Worm (Caenorhabditis elegans) whole organism, L3 larva: Measurements from ENCODE around the gene nlp-9.

Experiments used
- aly-2 ChIP-seq: fragments of 150-350 bp; optimal IDR thresholded peaks from 2 replicates; lab custom pipeline; 2014; ENCODE audit warnings: missing biosample characterization, missing genetic modification characterization
- ama-1 ChIP-seq: fragments of 150-350 bp; optimal IDR thresholded peaks from 2 replicates; lab custom pipeline; 2018
- ceh-28 ChIP-seq: fragments of 150-350 bp; optimal IDR thresholded peaks from 2 replicates; lab custom pipeline; 2014; ENCODE audit warnings: missing biosample characterization, missing genetic modification reagents, missing genetic modification characterization
- ceh-9 ChIP-seq: sonication (generic microtip); optimal IDR thresholded peaks from 2 replicates; lab custom pipeline; 2018; ENCODE audit warnings: missing biosample characterization, missing genetic modification characterization
- daf-12 ChIP-seq: fragments of 150-350 bp; optimal IDR thresholded peaks from 2 replicates; lab custom pipeline; 2014; ENCODE audit warnings: missing biosample characterization, missing genetic modification reagents, missing genetic modification characterization
- egl-27 ChIP-seq: sonication (generic microtip); optimal IDR thresholded peaks from 4 replicates; lab custom pipeline; 2017; ENCODE audit warnings: missing biosample characterization, missing genetic modification reagents, missing genetic modification characterization
- fkh-2 ChIP-seq: fragments of 150-350 bp; optimal IDR thresholded peaks from 2 replicates; lab custom pipeline; 2014; ENCODE audit warnings: missing biosample characterization, missing genetic modification reagents, missing genetic modification characterization
- nhr-77 ChIP-seq: fragments of 150-350 bp; optimal IDR thresholded peaks from 2 replicates; lab custom pipeline; 2014; ENCODE audit warnings: missing biosample characterization, missing genetic modification characterization
- pha-4 ChIP-seq: fragments of 150-350 bp; optimal IDR thresholded peaks from 2 replicates; lab custom pipeline; 2014; ENCODE audit warnings: missing biosample characterization, missing genetic modification reagents, missing genetic modification characterization
- skn-1 ChIP-seq: fragments of 150-350 bp; optimal IDR thresholded peaks from 2 replicates; lab custom pipeline; 2014; ENCODE audit warnings: missing biosample characterization, missing genetic modification characterization
- snpc-4 ChIP-seq: fragments of 150-350 bp; optimal IDR thresholded peaks from 2 replicates; lab custom pipeline; 2014; ENCODE audit warnings: missing biosample characterization, missing genetic modification characterization
- unc-39 ChIP-seq: sonication (generic microtip); optimal IDR thresholded peaks from 4 replicates; lab custom pipeline; 2017; ENCODE audit warnings: missing biosample characterization, missing genetic modification characterization
- ztf-11 ChIP-seq: fragments of 150-350 bp; optimal IDR thresholded peaks from 2 replicates; lab custom pipeline; 2014; ENCODE audit warnings: missing biosample characterization, missing genetic modification characterization

ce11 chrV:4199185-4199584 lies 20.3 kb upstream of the nlp-9 start, which contains the start of gene rpac-40:
- TF ChIP-seq daf-12 (tag; lab: Kevin White, UChicago), result no peak
- TF ChIP-seq pha-4 (tag; lab: Kevin White, UChicago), result no peak
- TF ChIP-seq ztf-11 (tag; lab: Kevin White, UChicago), result no peak
- no peak for TF ChIP-seq egl-27 (tag; lab: Kevin White, UChicago)
- TF ChIP-seq unc-39 (tag; lab: Kevin White, UChicago), result no peak
- TF ChIP-seq snpc-4 (tag; lab: Kevin White, UChicago), result no peak
- TF ChIP-seq fkh-2, result no peak
- TF ChIP-seq ceh-28 (tag; lab: Kevin White, UChicago), result no peak
- no peak for TF ChIP-seq aly-2 (tag; lab: Kevin White, UChicago)
- TF ChIP-seq nhr-77 (tag; lab: Kevin White, UChicago), result no peak
- no peak for TF ChIP-seq ceh-9 (tag; lab: Kevin White, UChicago)
- TF ChIP-seq ama-1, result no peak
- no peak for TF ChIP-seq skn-1 (tag; lab: Kevin White, UChicago)
